Fruit fly (Drosophila melanogaster) whole organism, embryonic: ENCODE results near the gene Vps52.

Experiments used
- Abd-B ChIP-seq: fragments of 200-800 bp; sonication (Bioruptor generic); optimal IDR thresholded peaks from 2 replicates; lab custom pipeline; 2018; ENCODE audit warnings: missing biosample characterization, mild to moderate bottlenecking, missing genetic modification characterization, moderate library complexity
- CG14014 ChIP-seq: fragments of 200-800 bp; sonication (Bioruptor generic); IDR thresholded peaks from 2 replicates; pipeline ENCODE4 v1.3.6; 2022; ENCODE audit warnings: missing biosample characterization, missing genetic modification characterization
- CG14965 ChIP-seq: fragments of 200-800 bp; sonication (Bioruptor generic); optimal IDR thresholded peaks from 2 replicates; lab custom pipeline; 2016; ENCODE audit warnings: missing biosample characterization, missing genetic modification characterization, borderline replicate concordance
- CG31365 ChIP-seq: fragments of 200-800 bp; sonication (Bioruptor generic); optimal IDR thresholded peaks from 2 replicates; lab custom pipeline; 2018; ENCODE audit warnings: missing biosample characterization, mild to moderate bottlenecking, missing genetic modification characterization
- CG3281 ChIP-seq: fragments of 200-800 bp; sonication (Bioruptor generic); optimal IDR thresholded peaks from 3 replicates; lab custom pipeline; 2017; ENCODE audit warnings: missing biosample characterization, mild to moderate bottlenecking, missing genetic modification characterization
- CG34376 ChIP-seq: fragments of 200-800 bp; sonication (Bioruptor generic); optimal IDR thresholded peaks from 2 replicates; lab custom pipeline; 2018; ENCODE audit warnings: missing biosample characterization, mild to moderate bottlenecking, missing genetic modification characterization
- CG42726 ChIP-seq: fragments of 200-800 bp; sonication (Bioruptor generic); IDR thresholded peaks from 2 replicates; pipeline ENCODE4 v1.3.6; 2022; ENCODE audit warnings: missing biosample characterization, missing genetic modification characterization; ENCODE audit not compliant: partially characterized antibody
- CG4282 ChIP-seq: fragments of 200-800 bp; sonication (Bioruptor generic); optimal IDR thresholded peaks from 2 replicates; lab custom pipeline; 2016; ENCODE audit warnings: missing biosample characterization, missing genetic modification characterization
- CG4820 ChIP-seq: fragments of 200-800 bp; sonication (Bioruptor generic); optimal IDR thresholded peaks from 3 replicates; lab custom pipeline; 2016; ENCODE audit warnings: missing biosample characterization, missing genetic modification characterization
- CG4854 ChIP-seq: fragments of 200-800 bp; sonication (Bioruptor generic); optimal IDR thresholded peaks from 2 replicates; lab custom pipeline; 2016; ENCODE audit warnings: missing biosample characterization, missing genetic modification characterization, inconsistent platforms
- CG5953 ChIP-seq: fragments of 200-800 bp; sonication (Bioruptor generic); IDR thresholded peaks from 2 replicates; pipeline ENCODE4 v1.3.6; 2022; ENCODE audit warnings: missing biosample characterization, missing genetic modification characterization
- CG6765 ChIP-seq: fragments of 200-800 bp; sonication (Bioruptor generic); optimal IDR thresholded peaks from 3 replicates; lab custom pipeline; 2017; ENCODE audit warnings: missing biosample characterization, mild to moderate bottlenecking, missing genetic modification characterization
- CG8290 ChIP-seq, 3 experiments: fragments of 200-800 bp; sonication (Bioruptor generic); optimal IDR thresholded peaks; 2 replicates each; lab custom pipeline; 2016 to 2019; ENCODE audit warnings: missing biosample characterization in 3 of 3, missing genetic modification characterization in 3 of 3, mild to moderate bottlenecking in 2 of 3, moderate library complexity in 1 of 3
- CG8944 ChIP-seq: fragments of 200-800 bp; sonication (Bioruptor generic); optimal IDR thresholded peaks from 3 replicates; lab custom pipeline; 2016; ENCODE audit warnings: missing biosample characterization, missing genetic modification characterization
- Chrac-16 ChIP-seq: fragments of 200-800 bp; sonication (Bioruptor generic); optimal IDR thresholded peaks from 3 replicates; lab custom pipeline; 2016; ENCODE audit warnings: missing biosample characterization, missing genetic modification characterization
- CkIIα-i1 ChIP-seq: fragments of 200-800 bp; sonication (Bioruptor generic); IDR thresholded peaks from 2 replicates; pipeline ENCODE4 v1.3.6; 2022; ENCODE audit warnings: missing biosample characterization, missing genetic modification characterization
- Dbx ChIP-seq: fragments of 200-800 bp; sonication (Bioruptor generic); IDR thresholded peaks from 3 replicates; pipeline ENCODE4 v1.3.6; 2022; ENCODE audit warnings: missing biosample characterization, missing genetic modification characterization
- Deaf1 ChIP-seq: fragments of 200-800 bp; optimal IDR thresholded peaks from 3 replicates; lab custom pipeline; 2019; ENCODE audit warnings: missing biosample characterization, mild to moderate bottlenecking, missing genetic modification characterization, moderate library complexity
- Elba2 ChIP-seq: fragments of 200-800 bp; sonication (Bioruptor generic); optimal IDR thresholded peaks from 3 replicates; lab custom pipeline; 2016; ENCODE audit warnings: missing biosample characterization, missing genetic modification characterization
- H15 ChIP-seq: fragments of 200-800 bp; sonication (Bioruptor generic); IDR thresholded peaks from 3 replicates; pipeline ENCODE4 v1.3.6; 2022; ENCODE audit warnings: missing biosample characterization, missing genetic modification characterization
- H2.0 ChIP-seq: fragments of 200-800 bp; sonication (Bioruptor generic); IDR thresholded peaks from 2 replicates; pipeline ENCODE4 v1.3.6; 2022; ENCODE audit warnings: missing biosample characterization, missing genetic modification characterization
- HLH3B ChIP-seq: fragments of 200-800 bp; sonication (Bioruptor generic); IDR thresholded peaks from 2 replicates; pipeline ENCODE4 v1.3.6; 2022; ENCODE audit warnings: missing biosample characterization, missing genetic modification characterization
- NC2α ChIP-seq: fragments of 200-800 bp; sonication (Bioruptor generic); optimal IDR thresholded peaks from 2 replicates; lab custom pipeline; 2016; ENCODE audit warnings: missing biosample characterization, missing genetic modification characterization
- Sin3A ChIP-seq: fragments of >200 bp; optimal IDR thresholded peaks from 2 replicates; lab custom pipeline; 2018
- Sox102F ChIP-seq: fragments of 200-800 bp; sonication (Bioruptor generic); optimal IDR thresholded peaks from 2 replicates; lab custom pipeline; 2018; ENCODE audit warnings: missing biosample characterization, mild to moderate bottlenecking, missing genetic modification characterization, moderate library complexity
- ab ChIP-seq: fragments of 200-800 bp; sonication (Bioruptor generic); optimal IDR thresholded peaks from 2 replicates; lab custom pipeline; 2016; ENCODE audit warnings: missing biosample characterization, missing genetic modification characterization
- ase ChIP-seq: fragments of 200-800 bp; sonication (Bioruptor generic); IDR thresholded peaks from 3 replicates; pipeline ENCODE4 v1.3.6; 2022; ENCODE audit warnings: missing biosample characterization, missing genetic modification characterization
- br ChIP-seq: fragments of >200 bp; optimal IDR thresholded peaks from 2 replicates; lab custom pipeline; 2017
- btn ChIP-seq: fragments of 200-800 bp; sonication (Bioruptor generic); optimal IDR thresholded peaks from 2 replicates; lab custom pipeline; 2016; ENCODE audit warnings: missing biosample characterization, missing genetic modification characterization
- ci ChIP-seq: fragments of 200-800 bp; sonication (Bioruptor generic); IDR thresholded peaks from 3 replicates; pipeline ENCODE4 v1.3.6; 2022; ENCODE audit warnings: missing biosample characterization, missing genetic modification characterization
- crp ChIP-seq, 2 experiments: fragments of 200-800 bp; sonication (Bioruptor generic); optimal IDR thresholded peaks; 2 replicates in 1 of 2; 3 replicates in 1 of 2; lab custom pipeline; 2017; ENCODE audit warnings: missing biosample characterization in 2 of 2, missing genetic modification characterization in 2 of 2, mild to moderate bottlenecking in 1 of 2, moderate library complexity in 1 of 2
- da ChIP-seq: fragments of 200-800 bp; sonication (Bioruptor generic); optimal IDR thresholded peaks from 2 replicates; lab custom pipeline; 2016; ENCODE audit warnings: missing biosample characterization, missing genetic modification characterization
- dm ChIP-seq: fragments of 200-800 bp; sonication (Bioruptor generic); optimal IDR thresholded peaks from 3 replicates; lab custom pipeline; 2016; ENCODE audit warnings: missing biosample characterization, missing genetic modification characterization
- fd102C ChIP-seq: fragments of 200-800 bp; sonication (Bioruptor generic); optimal IDR thresholded peaks from 2 replicates; lab custom pipeline; 2018; ENCODE audit warnings: missing biosample characterization, mild to moderate bottlenecking, missing genetic modification characterization, moderate library complexity
- fd3F ChIP-seq: fragments of 200-800 bp; sonication (Bioruptor generic); optimal IDR thresholded peaks from 2 replicates; lab custom pipeline; 2018; ENCODE audit warnings: missing biosample characterization, mild to moderate bottlenecking, missing genetic modification characterization, moderate library complexity
- hth ChIP-seq: fragments of >200 bp; optimal IDR thresholded peaks from 2 replicates; lab custom pipeline; 2017; ENCODE audit warnings: inconsistent platforms
- inv ChIP-seq: fragments of 200-800 bp; sonication (Bioruptor generic); IDR thresholded peaks from 2 replicates; pipeline ENCODE4 v1.3.6; 2022; ENCODE audit warnings: missing biosample characterization, missing genetic modification characterization; ENCODE audit not compliant: partially characterized antibody
- kni ChIP-seq: fragments of 200-800 bp; sonication (Bioruptor generic); optimal IDR thresholded peaks from 3 replicates; lab custom pipeline; 2017; ENCODE audit warnings: mild to moderate bottlenecking, missing biosample characterization, missing genetic modification reagents, missing genetic modification characterization
- nmo ChIP-seq: fragments of 200-800 bp; sonication (Bioruptor generic); optimal IDR thresholded peaks from 2 replicates; lab custom pipeline; 2018; ENCODE audit warnings: missing biosample characterization, mild to moderate bottlenecking, missing genetic modification characterization, moderate library complexity
- pan ChIP-seq, 4 experiments: fragments of >200 bp in 3 of 4; fragments of 200-800 bp in 1 of 4; sonication (Bioruptor generic) in 1 of 4; optimal IDR thresholded peaks in 3 of 4; IDR thresholded peaks in 1 of 4; 2 replicates each; pipeline versions ENCODE4 v1.3.6 to Lab custom; 2017 to 2022; ENCODE audit warnings: missing biosample characterization in 2 of 4, missing genetic modification characterization in 2 of 4, mixed read lengths in 1 of 4
- phol ChIP-seq: fragments of 200-800 bp; sonication (Bioruptor generic); optimal IDR thresholded peaks from 3 replicates; lab custom pipeline; 2018; ENCODE audit warnings: missing biosample characterization, mild to moderate bottlenecking, missing genetic modification characterization, moderate library complexity
- pita ChIP-seq: fragments of 200-800 bp; sonication (Bioruptor generic); optimal IDR thresholded peaks from 2 replicates; lab custom pipeline; 2017; ENCODE audit warnings: missing biosample characterization, mild to moderate bottlenecking, missing genetic modification characterization
- pros ChIP-seq: fragments of 200-800 bp; sonication (Bioruptor generic); optimal IDR thresholded peaks from 3 replicates; lab custom pipeline; 2019; ENCODE audit warnings: missing biosample characterization, mild to moderate bottlenecking, missing genetic modification characterization, moderate library complexity
- ro ChIP-seq: fragments of 200-800 bp; sonication (Bioruptor generic); IDR thresholded peaks from 2 replicates; pipeline ENCODE4 v1.3.6; 2022; ENCODE audit warnings: missing biosample characterization, missing genetic modification characterization
- sd ChIP-seq: fragments of 200-800 bp; sonication (Bioruptor generic); optimal IDR thresholded peaks from 3 replicates; lab custom pipeline; 2018; ENCODE audit warnings: missing biosample characterization, mild to moderate bottlenecking, missing genetic modification characterization, moderate library complexity
- slp2 ChIP-seq: fragments of 200-800 bp; sonication (Bioruptor generic); optimal IDR thresholded peaks from 2 replicates; lab custom pipeline; 2016; ENCODE audit warnings: missing biosample characterization, missing genetic modification characterization
- sob ChIP-seq: fragments of 200-800 bp; sonication (Bioruptor generic); IDR thresholded peaks from 2 replicates; pipeline ENCODE4 v1.3.6; 2022; ENCODE audit warnings: missing biosample characterization, missing genetic modification characterization
- sug ChIP-seq: fragments of 200-800 bp; optimal IDR thresholded peaks from 2 replicates; lab custom pipeline; 2019; ENCODE audit warnings: missing biosample characterization, mild to moderate bottlenecking, missing genetic modification characterization, moderate library complexity
- tll ChIP-seq, 2 experiments: fragments of 200-800 bp in 1 of 2; fragments of >200 bp in 1 of 2; sonication (Bioruptor generic) in 1 of 2; optimal IDR thresholded peaks; 2 replicates each; lab custom pipeline; 2017 to 2019; ENCODE audit warnings: missing biosample characterization in 2 of 2, missing genetic modification characterization in 2 of 2, mild to moderate bottlenecking in 1 of 2, moderate library complexity in 1 of 2
- unpg ChIP-seq: fragments of 200-800 bp; sonication (Bioruptor generic); optimal IDR thresholded peaks from 3 replicates; lab custom pipeline; 2018; ENCODE audit warnings: missing biosample characterization, mild to moderate bottlenecking, missing genetic modification characterization, moderate library complexity

Vps52 gene

dm6 chr2L:5519846-5520384, 3.8 kb downstream of the Vps52 start, which contains the start of the genes CG7382 and cl (continued):
- peak; percentile 81 for TF ChIP-seq Abd-B
- no peak for TF ChIP-seq Elba2 (GFP tag; lab: Kevin White, UChicago)
- peak; percentile 46 for TF ChIP-seq CG8290 (GFP tag; optimal IDR thresholded peaks at IDR 0.05; lab: Kevin White, UChicago)
- no peak for TF ChIP-seq CG8290 (tag; optimal IDR thresholded peaks at IDR 0.05; lab: Kevin White, UChicago)
- TF ChIP-seq slp2 (GFP tag; lab: Kevin White, UChicago) = no peak
- no peak for TF ChIP-seq CkIIα-i1 (GFP tag; lab: Robert Waterston, UW)
- no peak for TF ChIP-seq H15
- no peak for TF ChIP-seq Sox102F
- TF ChIP-seq br (lab: Kevin White, UChicago) = no peak
- peak; percentile 72 for TF ChIP-seq phol (tag; lab: Kevin White, UChicago)
- TF ChIP-seq sd (tag; lab: Kevin White, UChicago) = peak; percentile 59
- no peak for TF ChIP-seq CG14965
- TF ChIP-seq dm (GFP tag; lab: Kevin White, UChicago) = no peak
- TF ChIP-seq nmo (GFP tag; lab: Kevin White, UChicago) = peak; percentile 79
- TF ChIP-seq pros (GFP tag; lab: Kevin White, UChicago) = no peak
- TF ChIP-seq CG5953 (GFP tag; lab: Robert Waterston, UW) = no peak
- TF ChIP-seq btn (GFP tag; lab: Kevin White, UChicago) = no peak
- no peak for TF ChIP-seq ab (GFP tag; lab: Kevin White, UChicago)
- TF ChIP-seq hth (lab: Kevin White, UChicago) = no peak
- TF ChIP-seq Chrac-16 (GFP tag; lab: Kevin White, UChicago) = peak; percentile 6
- TF ChIP-seq NC2α (GFP tag; lab: Kevin White, UChicago) = no peak
- peak; percentile 81 for TF ChIP-seq sug (tag; lab: Kevin White, UChicago)
- TF ChIP-seq CG4820 (GFP tag; lab: Kevin White, UChicago) = peak; percentile 33
- no peak for TF ChIP-seq ci (GFP tag; lab: Robert Waterston, UW)
- TF ChIP-seq inv (GFP tag; lab: Robert Waterston, UW) = no peak
- no peak for TF ChIP-seq CG8944 (GFP tag; lab: Kevin White, UChicago)
- TF ChIP-seq pan (optimal IDR thresholded peaks at IDR 0.05; lab: Kevin White, UChicago) = no peak
- TF ChIP-seq pan (GFP tag; optimal IDR thresholded peaks at IDR 0.05 in 1 of 2, IDR thresholded peaks at IDR 0.05 in 1 of 2) = peak in 1 of 2 experiments; percentile 18
- peak; percentile 19; the same call in 1 of the 2 replicates for TF ChIP-seq sob (GFP tag; lab: Robert Waterston, UW)
- TF ChIP-seq da (GFP tag; lab: Kevin White, UChicago) = no peak
- TF ChIP-seq unpg (GFP tag; lab: Kevin White, UChicago) = no peak
- no peak for TF ChIP-seq Deaf1
- no peak for TF ChIP-seq CG6765
- TF ChIP-seq Dbx (GFP tag; lab: Robert Waterston, UW) = 0 out of 3 replicates have a peak, but pooled peaks have one; percentile 33
- no peak for TF ChIP-seq CG42726 (GFP tag; lab: Robert Waterston, UW)
- peak; percentile 21 to 53 for TF ChIP-seq tll (GFP tag; optimal IDR thresholded peaks at IDR 0.05; lab: Kevin White, UChicago)
- no peak for TF ChIP-seq H2.0
- no peak for TF ChIP-seq CG3281
- peak; percentile 33 for TF ChIP-seq CG34376
- peak; percentile 11 for TF ChIP-seq fd3F (GFP tag; lab: Kevin White, UChicago)
- TF ChIP-seq crp (GFP tag; optimal IDR thresholded peaks at IDR 0.05; lab: Kevin White, UChicago) = peak; percentile 60 to 94
- 0 out of 2 replicates have a peak, but pooled peaks have one; percentile 56 for TF ChIP-seq CG14014 (GFP tag; lab: Robert Waterston, UW)
- peak; percentile 81 for TF ChIP-seq Sin3A (lab: Kevin White, UChicago)
- TF ChIP-seq kni (GFP tag; lab: Kevin White, UChicago) = no peak
- TF ChIP-seq CG4282 (GFP tag; lab: Kevin White, UChicago) = no peak
- TF ChIP-seq CG4854 (GFP tag; lab: Kevin White, UChicago) = no peak
- TF ChIP-seq ro = no peak
- no peak for TF ChIP-seq fd102C (GFP tag; lab: Kevin White, UChicago)
- TF ChIP-seq ase (GFP tag; lab: Robert Waterston, UW) = no peak
- TF ChIP-seq HLH3B (GFP tag; lab: Robert Waterston, UW) = no peak
- no peak for TF ChIP-seq pita (GFP tag; lab: Kevin White, UChicago)
- no peak for TF ChIP-seq CG31365 (tag; lab: Kevin White, UChicago)
